Fruit fly (Drosophila melanogaster) whole organism, embryonic: ENCODE data around the gene rasp.

Experiments used
- Abd-B ChIP-seq: fragments of 200-800 bp; sonication (Bioruptor generic); optimal IDR thresholded peaks from 2 replicates; lab custom pipeline; 2018; ENCODE audit warnings: missing biosample characterization, mild to moderate bottlenecking, missing genetic modification characterization, moderate library complexity
- CG10147 ChIP-seq: fragments of 200-800 bp; sonication (Bioruptor generic); optimal IDR thresholded peaks from 2 replicates; lab custom pipeline; 2019; ENCODE audit warnings: missing biosample characterization, mild to moderate bottlenecking, missing genetic modification characterization, moderate library complexity
- CG10543 ChIP-seq: fragments of 200-800 bp; sonication (Bioruptor generic); optimal IDR thresholded peaks from 3 replicates; lab custom pipeline; 2017; ENCODE audit warnings: missing biosample characterization, mild to moderate bottlenecking, missing genetic modification characterization, moderate library complexity
- CG12071 ChIP-seq: fragments of 200-800 bp; sonication (Bioruptor generic); optimal IDR thresholded peaks from 3 replicates; lab custom pipeline; 2018; ENCODE audit warnings: missing biosample characterization, mild to moderate bottlenecking, missing genetic modification characterization
- CG1233 ChIP-seq: fragments of 200-800 bp; sonication (Bioruptor generic); optimal IDR thresholded peaks from 4 replicates; lab custom pipeline; 2018; ENCODE audit warnings: missing biosample characterization, mild to moderate bottlenecking, missing genetic modification characterization
- CG13123 ChIP-seq: fragments of 200-800 bp; sonication (Bioruptor generic); optimal IDR thresholded peaks from 2 replicates; lab custom pipeline; 2016; ENCODE audit warnings: missing biosample characterization, missing genetic modification characterization
- CG13775 ChIP-seq: fragments of 200-800 bp; sonication (Bioruptor generic); optimal IDR thresholded peaks from 3 replicates; lab custom pipeline; 2017; ENCODE audit warnings: missing biosample characterization, mild to moderate bottlenecking, missing genetic modification characterization
- CG17359 ChIP-seq: fragments of 200-800 bp; sonication (Bioruptor generic); optimal IDR thresholded peaks from 3 replicates; lab custom pipeline; 2018; ENCODE audit warnings: missing biosample characterization, mild to moderate bottlenecking, missing genetic modification characterization, moderate library complexity
- CG17612 ChIP-seq: fragments of 200-800 bp; sonication (Bioruptor generic); IDR thresholded peaks from 2 replicates; pipeline ENCODE4 v1.3.6; 2022; ENCODE audit warnings: missing biosample characterization, missing genetic modification characterization
- CG1792 ChIP-seq: fragments of 200-800 bp; sonication (Bioruptor generic); optimal IDR thresholded peaks from 2 replicates; lab custom pipeline; 2016; ENCODE audit warnings: missing biosample characterization, missing genetic modification characterization
- CG18476 ChIP-seq: fragments of 200-800 bp; sonication (Bioruptor generic); optimal IDR thresholded peaks from 2 replicates; lab custom pipeline; 2016; ENCODE audit warnings: missing biosample characterization, mild to moderate bottlenecking, missing genetic modification characterization
- CG3726 ChIP-seq: fragments of 200-800 bp; sonication (Bioruptor generic); IDR thresholded peaks from 3 replicates; pipeline ENCODE4, ENCODE4 v1.3.6; 2022; ENCODE audit warnings: missing biosample characterization, missing genetic modification characterization
- CG43689 ChIP-seq: fragments of 200-800 bp; sonication (Bioruptor generic); IDR thresholded peaks from 2 replicates; pipeline ENCODE4 v1.3.6; 2022; ENCODE audit warnings: missing biosample characterization, missing genetic modification characterization
- CG6765 ChIP-seq: fragments of 200-800 bp; sonication (Bioruptor generic); optimal IDR thresholded peaks from 3 replicates; lab custom pipeline; 2017; ENCODE audit warnings: missing biosample characterization, mild to moderate bottlenecking, missing genetic modification characterization
- CG7357 ChIP-seq: fragments of 200-800 bp; sonication (Bioruptor generic); IDR thresholded peaks from 3 replicates; pipeline ENCODE4 v1.3.6; 2022; ENCODE audit warnings: missing biosample characterization, missing genetic modification characterization
- CG7745 ChIP-seq: fragments of 200-800 bp; sonication (Bioruptor generic); optimal IDR thresholded peaks from 2 replicates; lab custom pipeline; 2018; ENCODE audit warnings: missing biosample characterization, mild to moderate bottlenecking, missing genetic modification characterization, moderate library complexity
- CG8281 ChIP-seq: fragments of 200-800 bp; sonication (Bioruptor generic); optimal IDR thresholded peaks from 2 replicates; lab custom pipeline; 2018; ENCODE audit warnings: missing biosample characterization, mild to moderate bottlenecking, missing genetic modification characterization, moderate library complexity
- CG9817 ChIP-seq: fragments of 200-800 bp; sonication (Bioruptor generic); optimal IDR thresholded peaks from 2 replicates; lab custom pipeline; 2018; ENCODE audit warnings: missing biosample characterization, mild to moderate bottlenecking, missing genetic modification characterization, moderate library complexity
- Doc3 ChIP-seq: fragments of 200-800 bp; sonication (Bioruptor generic); IDR thresholded peaks from 3 replicates; pipeline ENCODE4 v1.3.6; 2022; ENCODE audit warnings: missing biosample characterization, missing genetic modification characterization; ENCODE audit not compliant: partially characterized antibody
- Dp ChIP-seq: fragments of 200-800 bp; sonication (Bioruptor generic); optimal IDR thresholded peaks from 2 replicates; lab custom pipeline; 2018; ENCODE audit warnings: missing biosample characterization, mild to moderate bottlenecking, missing genetic modification characterization, moderate library complexity
- Drgx ChIP-seq: fragments of 200-800 bp; sonication (Bioruptor generic); IDR thresholded peaks from 2 replicates; pipeline ENCODE4 v1.3.6; 2022; ENCODE audit warnings: missing biosample characterization, missing genetic modification characterization
- GATAe ChIP-seq: fragments of 200-800 bp; sonication (Bioruptor generic); conservative IDR thresholded peaks from 2 replicates; pipeline ENCODE4 v1.3.6; 2022; ENCODE audit warnings: missing biosample characterization, missing genetic modification characterization
- HmgD ChIP-seq: fragments of 200-800 bp; sonication (Bioruptor generic); optimal IDR thresholded peaks from 3 replicates; lab custom pipeline; 2016; ENCODE audit warnings: missing biosample characterization, missing genetic modification characterization
- HmgZ ChIP-seq: fragments of 200-800 bp; sonication (Bioruptor generic); optimal IDR thresholded peaks from 2 replicates; lab custom pipeline; 2018; ENCODE audit warnings: missing biosample characterization, mild to moderate bottlenecking, missing genetic modification characterization
- Lim3 ChIP-seq: fragments of 200-800 bp; sonication (Bioruptor generic); IDR thresholded peaks from 2 replicates; pipeline ENCODE4 v1.3.6; 2022; ENCODE audit warnings: missing biosample characterization, missing genetic modification characterization
- MTF-1 ChIP-seq: fragments of 200-800 bp; sonication (Bioruptor generic); optimal IDR thresholded peaks from 2 replicates; lab custom pipeline; 2018; ENCODE audit warnings: missing biosample characterization, mild to moderate bottlenecking, missing genetic modification characterization, borderline replicate concordance
- Med ChIP-seq: fragments of 200-800 bp; sonication (Bioruptor generic); peaks from one replicate; lab custom pipeline; 2016; ENCODE audit warnings: missing biosample characterization, missing genetic modification characterization, mild to moderate bottlenecking, inconsistent platforms, moderate library complexity
- Nf-YB ChIP-seq: fragments of 200-800 bp; sonication (Bioruptor generic); optimal IDR thresholded peaks from 3 replicates; lab custom pipeline; 2019; ENCODE audit warnings: missing biosample characterization, mild to moderate bottlenecking, missing genetic modification characterization, moderate library complexity
- Opbp ChIP-seq: fragments of 200-800 bp; sonication (Bioruptor generic); IDR thresholded peaks from 3 replicates; pipeline ENCODE4 v1.3.6; 2022; ENCODE audit warnings: missing biosample characterization, missing genetic modification characterization; ENCODE audit not compliant: partially characterized antibody
- Xbp1 ChIP-seq: fragments of 200-800 bp; sonication (Bioruptor generic); optimal IDR thresholded peaks from 3 replicates; lab custom pipeline; 2016; ENCODE audit warnings: missing biosample characterization, mild to moderate bottlenecking, missing genetic modification characterization
- abd-A ChIP-seq: fragments of 200-800 bp; sonication (Bioruptor generic); optimal IDR thresholded peaks from 3 replicates; lab custom pipeline; 2019; ENCODE audit warnings: missing biosample characterization, mild to moderate bottlenecking, missing genetic modification characterization, moderate library complexity
- al ChIP-seq: fragments of 200-800 bp; sonication (Bioruptor generic); IDR thresholded peaks from 2 replicates; pipeline ENCODE4 v1.3.6; 2022; ENCODE audit warnings: missing biosample characterization, missing genetic modification characterization
- ash1 ChIP-seq: fragments of 200-800 bp; sonication (Bioruptor generic); optimal IDR thresholded peaks from 2 replicates; lab custom pipeline; 2018; ENCODE audit warnings: missing biosample characterization, mild to moderate bottlenecking, missing genetic modification characterization
- danr ChIP-seq: fragments of 200-800 bp; sonication (Bioruptor generic); IDR thresholded peaks from 2 replicates; pipeline ENCODE4 v1.3.6; 2022; ENCODE audit warnings: missing biosample characterization, missing genetic modification characterization
- dmrt11E ChIP-seq: fragments of 200-800 bp; sonication (Bioruptor generic); optimal IDR thresholded peaks from 3 replicates; lab custom pipeline; 2018; ENCODE audit warnings: missing biosample characterization, mild to moderate bottlenecking, missing genetic modification characterization, moderate library complexity
- ems ChIP-seq: fragments of 200-800 bp; sonication (Bioruptor generic); optimal IDR thresholded peaks from 3 replicates; lab custom pipeline; 2016; ENCODE audit warnings: missing biosample characterization, missing genetic modification characterization
- fd102C ChIP-seq: fragments of 200-800 bp; sonication (Bioruptor generic); optimal IDR thresholded peaks from 2 replicates; lab custom pipeline; 2018; ENCODE audit warnings: missing biosample characterization, mild to moderate bottlenecking, missing genetic modification characterization, moderate library complexity
- nom ChIP-seq: fragments of 200-800 bp; sonication (Bioruptor generic); optimal IDR thresholded peaks from 2 replicates; lab custom pipeline; 2017; ENCODE audit warnings: missing biosample characterization, missing genetic modification characterization, mild to moderate bottlenecking, moderate library complexity, missing genetic modification reagents
- pros ChIP-seq: fragments of 200-800 bp; sonication (Bioruptor generic); optimal IDR thresholded peaks from 3 replicates; lab custom pipeline; 2019; ENCODE audit warnings: missing biosample characterization, mild to moderate bottlenecking, missing genetic modification characterization, moderate library complexity
- scrt ChIP-seq: fragments of 200-800 bp; sonication (Bioruptor generic); optimal IDR thresholded peaks from 2 replicates; lab custom pipeline; 2018; ENCODE audit warnings: missing biosample characterization, mild to moderate bottlenecking, missing genetic modification characterization, moderate library complexity
- stc ChIP-seq: fragments of 200-800 bp; sonication (Bioruptor generic); IDR thresholded peaks from 2 replicates; pipeline ENCODE4 v1.3.6; 2022; ENCODE audit warnings: missing biosample characterization, missing genetic modification characterization
- stwl ChIP-seq: fragments of 200-800 bp; sonication (Bioruptor generic); optimal IDR thresholded peaks from 3 replicates; lab custom pipeline; 2018; ENCODE audit warnings: missing biosample characterization, mild to moderate bottlenecking, missing genetic modification characterization, moderate library complexity
- tin ChIP-seq: fragments of 200-800 bp; sonication (Bioruptor generic); optimal IDR thresholded peaks from 3 replicates; lab custom pipeline; 2016; ENCODE audit warnings: missing biosample characterization, missing genetic modification characterization
- trem ChIP-seq: fragments of 200-800 bp; optimal IDR thresholded peaks from 3 replicates; lab custom pipeline; 2019; ENCODE audit warnings: missing biosample characterization, mild to moderate bottlenecking, missing genetic modification characterization, moderate library complexity
- tx ChIP-seq: fragments of 200-800 bp; sonication (Bioruptor generic); optimal IDR thresholded peaks from 2 replicates; lab custom pipeline; 2016; ENCODE audit warnings: missing biosample characterization, missing genetic modification characterization
- vvl ChIP-seq: fragments of 200-800 bp; sonication (Bioruptor generic); IDR thresholded peaks from 2 replicates; pipeline ENCODE4 v1.3.6; 2022; ENCODE audit warnings: missing biosample characterization, missing genetic modification characterization
- wek ChIP-seq: fragments of 200-800 bp; sonication (Bioruptor generic); optimal IDR thresholded peaks from 3 replicates; lab custom pipeline; 2018; ENCODE audit warnings: missing biosample characterization, mild to moderate bottlenecking, missing genetic modification characterization, moderate library complexity
- zfh2 ChIP-seq: fragments of 200-800 bp; sonication (Bioruptor generic); optimal IDR thresholded peaks from 2 replicates; lab custom pipeline; 2016; ENCODE audit warnings: missing biosample characterization, missing genetic modification characterization

rasp gene

DNA sequence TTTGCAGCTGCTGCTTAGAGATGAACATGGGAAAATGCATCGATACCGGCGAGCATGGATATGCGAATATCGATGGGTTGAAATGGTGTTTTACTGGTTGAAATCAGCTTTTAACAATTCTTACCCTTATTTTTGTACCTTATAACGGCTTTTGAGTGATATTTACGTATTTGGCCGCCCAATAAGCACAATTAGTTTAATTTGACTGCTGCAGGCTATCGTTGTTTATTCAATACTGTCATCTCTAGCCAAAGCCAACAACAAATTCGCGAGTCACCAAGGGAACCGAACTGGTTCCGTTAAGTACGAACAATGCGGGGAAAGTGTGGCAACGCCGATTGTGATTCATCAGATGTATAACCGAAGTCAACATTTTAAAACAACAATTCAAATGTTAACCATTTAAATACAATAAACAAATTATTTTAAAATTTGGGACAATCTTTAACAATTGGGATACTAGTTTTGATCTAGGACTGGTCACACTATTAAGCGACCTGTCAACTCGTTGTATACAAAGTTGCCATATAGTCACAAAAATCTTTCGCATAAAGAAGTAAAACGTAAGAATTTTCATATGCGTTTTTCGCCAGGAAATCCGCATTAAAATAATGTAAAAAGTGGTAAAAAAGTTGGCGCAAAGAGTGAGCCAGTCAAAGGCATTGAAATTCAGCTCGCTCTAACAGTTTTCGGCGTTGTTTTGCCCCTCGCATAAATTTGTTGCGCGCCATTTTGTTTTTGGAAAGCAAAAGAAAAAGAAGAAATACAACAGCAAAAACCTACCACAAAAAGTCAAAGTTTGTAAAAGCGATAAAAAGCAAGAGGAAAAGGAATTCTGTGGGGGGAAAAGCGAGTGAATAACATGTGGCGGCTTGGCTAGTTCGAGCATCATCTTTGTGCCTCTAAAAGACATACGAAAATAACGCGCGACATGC lies 13.6 kb upstream of the rasp start, which contains the start of the genes Usp5 and BtbVII (continued):
- TF ChIP-seq ems (peak; percentile 67), fd102C (no peak), GATAe (GFP tag; lab: Robert Waterston, UW) (no peak), stc (GFP tag; lab: Robert Waterston, UW) (no peak), CG1233 (GFP tag; lab: Kevin White, UChicago) (no peak), CG3726 (no peak), CG43689 (GFP tag; lab: Robert Waterston, UW) (no peak), CG9817 (peak; percentile 39), Med (peak; percentile 96), Nf-YB (GFP tag; lab: Kevin White, UChicago) (peak; percentile 34), Opbp (GFP tag; lab: Robert Waterston, UW) (peak; percentile 87; the same call in 2 of the 3 replicates), CG13123 (GFP tag; lab: Kevin White, UChicago) (peak; percentile 59), Lim3 (GFP tag; lab: Robert Waterston, UW) (no peak), CG7745 (tag; lab: Kevin White, UChicago) (no peak), CG12071 (GFP tag; lab: Kevin White, UChicago) (no peak), CG18476 (GFP tag; lab: Kevin White, UChicago) (peak; percentile 9), CG6765 (GFP tag; lab: Kevin White, UChicago) (peak; percentile 27), CG7357 (GFP tag; lab: Robert Waterston, UW) (0 out of 3 replicates have a peak, but pooled peaks have one; percentile 12), MTF-1 (GFP tag; lab: Kevin White, UChicago) (no peak), al (GFP tag; lab: Robert Waterston, UW) (peak; percentile 36; the same call in 1 of the 2 replicates), Drgx (GFP tag; lab: Robert Waterston, UW) (peak; percentile 62), Xbp1 (GFP tag; lab: Kevin White, UChicago) (peak; percentile 59), CG17359 (peak; percentile 34), Doc3 (GFP tag; lab: Robert Waterston, UW) (peak; percentile 99), CG13775 (GFP tag; lab: Kevin White, UChicago) (peak; percentile 70), CG10543 (GFP tag; lab: Kevin White, UChicago) (peak; percentile 49), tin (GFP tag; lab: Kevin White, UChicago) (peak; percentile 63), scrt (no peak), ash1 (no peak), Abd-B (GFP tag; lab: Kevin White, UChicago) (no peak), pros (GFP tag; lab: Kevin White, UChicago) (no peak), zfh2 (GFP tag; lab: Kevin White, UChicago) (peak; percentile 72), CG8281 (tag; lab: Kevin White, UChicago) (no peak), danr (no peak), vvl (GFP tag; lab: Robert Waterston, UW) (peak; percentile 71; the same call in 1 of the 2 replicates), HmgZ (peak; percentile 69), stwl (peak; percentile 61), dmrt11E (tag; lab: Kevin White, UChicago) (peak; percentile 55), abd-A (no peak), trem (peak; percentile 99), CG10147 (peak; percentile 50), HmgD (peak; percentile 58), CG1792 (peak; percentile 33), nom (peak; percentile 51), tx (GFP tag; lab: Kevin White, UChicago) (peak; percentile 68), Dp (GFP tag; lab: Kevin White, UChicago) (peak; percentile 44), CG17612 (GFP tag; lab: Robert Waterston, UW) (no peak), wek (GFP tag; lab: Kevin White, UChicago) (peak; percentile 49)
